Fruit fly (Drosophila melanogaster) whole organism, embryonic: ENCODE data around the gene Lamp1.

Source experiments
- ATbp ChIP-seq: fragments of 200-800 bp; sonication (Bioruptor generic); optimal IDR thresholded peaks from 2 replicates; lab custom pipeline; 2017; ENCODE audit warnings: missing biosample characterization, mild to moderate bottlenecking, missing genetic modification characterization, missing genetic modification reagents
- CG10209 ChIP-seq: fragments of 200-800 bp; sonication (Bioruptor generic); optimal IDR thresholded peaks from 3 replicates; lab custom pipeline; 2017; ENCODE audit warnings: missing biosample characterization, mild to moderate bottlenecking, missing genetic modification characterization, missing genetic modification reagents
- CG10274 ChIP-seq: fragments of 200-800 bp; sonication (Bioruptor generic); optimal IDR thresholded peaks from 3 replicates; lab custom pipeline; 2017; ENCODE audit warnings: missing biosample characterization, mild to moderate bottlenecking, missing genetic modification characterization
- CG10366 ChIP-seq: fragments of 200-800 bp; sonication (Bioruptor generic); IDR thresholded peaks from 2 replicates; pipeline ENCODE4 v1.3.6; 2022; ENCODE audit warnings: missing biosample characterization, missing genetic modification characterization
- CG11723 ChIP-seq: fragments of 200-800 bp; sonication (Bioruptor generic); optimal IDR thresholded peaks from 2 replicates; lab custom pipeline; 2017; ENCODE audit warnings: missing biosample characterization, mild to moderate bottlenecking, missing genetic modification characterization
- CG12071 ChIP-seq: fragments of 200-800 bp; sonication (Bioruptor generic); optimal IDR thresholded peaks from 3 replicates; lab custom pipeline; 2018; ENCODE audit warnings: missing biosample characterization, mild to moderate bottlenecking, missing genetic modification characterization
- CG12391 ChIP-seq: fragments of 200-800 bp; sonication (Bioruptor generic); optimal IDR thresholded peaks from 3 replicates; lab custom pipeline; 2018; ENCODE audit warnings: missing biosample characterization, mild to moderate bottlenecking, missing genetic modification characterization, moderate library complexity
- CG12659 ChIP-seq: fragments of 200-800 bp; sonication (Bioruptor generic); optimal IDR thresholded peaks from 3 replicates; lab custom pipeline; 2017; ENCODE audit warnings: mild to moderate bottlenecking, missing biosample characterization, missing genetic modification reagents, missing genetic modification characterization
- CG15479 ChIP-seq: fragments of 200-800 bp; sonication (Bioruptor generic); optimal IDR thresholded peaks from 3 replicates; lab custom pipeline; 2019; ENCODE audit warnings: missing biosample characterization, mild to moderate bottlenecking, missing genetic modification characterization, moderate library complexity
- CG15696 ChIP-seq: fragments of 200-800 bp; sonication (Bioruptor generic); optimal IDR thresholded peaks from 2 replicates; lab custom pipeline; 2019; ENCODE audit warnings: missing biosample characterization, mild to moderate bottlenecking, missing genetic modification characterization, moderate library complexity
- CG17568 ChIP-seq: fragments of 200-800 bp; sonication (Bioruptor generic); optimal IDR thresholded peaks from 2 replicates; lab custom pipeline; 2018; ENCODE audit warnings: missing biosample characterization, mild to moderate bottlenecking, missing genetic modification characterization, moderate library complexity
- CG18262 ChIP-seq: fragments of 200-800 bp; optimal IDR thresholded peaks from 3 replicates; lab custom pipeline; 2019; ENCODE audit warnings: missing biosample characterization, mild to moderate bottlenecking, missing genetic modification characterization, moderate library complexity
- CG30020 ChIP-seq: fragments of 200-800 bp; optimal IDR thresholded peaks from 2 replicates; lab custom pipeline; 2019; ENCODE audit warnings: missing biosample characterization, mild to moderate bottlenecking, missing genetic modification characterization, moderate library complexity
- CG3065 ChIP-seq: fragments of 200-800 bp; sonication (Bioruptor generic); optimal IDR thresholded peaks from 2 replicates; lab custom pipeline; 2016; ENCODE audit warnings: missing biosample characterization, missing genetic modification characterization
- CG31441 ChIP-seq: fragments of 200-800 bp; sonication (Bioruptor generic); IDR thresholded peaks from 2 replicates; pipeline ENCODE4 v1.3.6; 2022; ENCODE audit warnings: missing biosample characterization, missing genetic modification characterization
- CG33557 ChIP-seq: fragments of 200-800 bp; sonication (Bioruptor generic); optimal IDR thresholded peaks from 2 replicates; lab custom pipeline; 2019; ENCODE audit warnings: missing biosample characterization, mild to moderate bottlenecking, missing genetic modification characterization, moderate library complexity
- CG4820 ChIP-seq: fragments of 200-800 bp; sonication (Bioruptor generic); optimal IDR thresholded peaks from 3 replicates; lab custom pipeline; 2016; ENCODE audit warnings: missing biosample characterization, missing genetic modification characterization
- CG5245 ChIP-seq: fragments of 200-800 bp; sonication (Bioruptor generic); optimal IDR thresholded peaks from 3 replicates; lab custom pipeline; 2016; ENCODE audit warnings: missing biosample characterization, missing genetic modification characterization
- CG8290 ChIP-seq, 3 experiments: fragments of 200-800 bp; sonication (Bioruptor generic); optimal IDR thresholded peaks; 2 replicates each; lab custom pipeline; 2016 to 2019; ENCODE audit warnings: missing biosample characterization in 3 of 3, missing genetic modification characterization in 3 of 3, mild to moderate bottlenecking in 2 of 3, moderate library complexity in 1 of 3
- Dad ChIP-seq: fragments of 200-800 bp; sonication (Bioruptor generic); optimal IDR thresholded peaks from 3 replicates; lab custom pipeline; 2016; ENCODE audit warnings: missing biosample characterization, missing genetic modification characterization
- Drgx ChIP-seq: fragments of 200-800 bp; sonication (Bioruptor generic); IDR thresholded peaks from 2 replicates; pipeline ENCODE4 v1.3.6; 2022; ENCODE audit warnings: missing biosample characterization, missing genetic modification characterization
- Ets65A ChIP-seq: fragments of 200-800 bp; sonication (Bioruptor generic); peaks from one replicate; lab custom pipeline; 2016; ENCODE audit warnings: missing biosample characterization, missing genetic modification characterization
- GATAe ChIP-seq: fragments of 200-800 bp; sonication (Bioruptor generic); conservative IDR thresholded peaks from 2 replicates; pipeline ENCODE4 v1.3.6; 2022; ENCODE audit warnings: missing biosample characterization, missing genetic modification characterization
- Gug ChIP-seq: fragments of 200-800 bp; sonication (Bioruptor generic); IDR thresholded peaks from 4 replicates; pipeline ENCODE4 v1.3.6; 2022; ENCODE audit warnings: missing biosample characterization, missing genetic modification characterization
- Hr3 ChIP-seq: fragments of 200-800 bp; sonication (Bioruptor generic); optimal IDR thresholded peaks from 3 replicates; lab custom pipeline; 2016; ENCODE audit warnings: missing biosample characterization, missing genetic modification characterization
- Hr78 ChIP-seq, 2 experiments: fragments of 200-800 bp in 1 of 2; fragments of >200 bp in 1 of 2; sonication (Bioruptor generic) in 1 of 2; optimal IDR thresholded peaks; 2 replicates each; lab custom pipeline; 2017 to 2019; ENCODE audit warnings: missing biosample characterization in 2 of 2, missing genetic modification characterization in 2 of 2, mild to moderate bottlenecking in 1 of 2, moderate library complexity in 1 of 2
- NC2β ChIP-seq: fragments of 200-800 bp; sonication (Bioruptor generic); optimal IDR thresholded peaks from 2 replicates; lab custom pipeline; 2016; ENCODE audit warnings: missing biosample characterization, missing genetic modification characterization
- Nf-YA ChIP-seq: fragments of 200-800 bp; sonication (Bioruptor generic); IDR thresholded peaks from 2 replicates; pipeline ENCODE4 v1.3.6; 2022; ENCODE audit warnings: missing biosample characterization, missing genetic modification characterization
- NfI ChIP-seq: fragments of 200-800 bp; sonication (Bioruptor generic); optimal IDR thresholded peaks from 3 replicates; lab custom pipeline; 2018; ENCODE audit warnings: missing biosample characterization, mild to moderate bottlenecking, missing genetic modification characterization, moderate library complexity
- Oli ChIP-seq: fragments of 200-800 bp; sonication (Bioruptor generic); optimal IDR thresholded peaks from 2 replicates; lab custom pipeline; 2018; ENCODE audit warnings: missing biosample characterization, mild to moderate bottlenecking, missing genetic modification characterization, moderate library complexity
- PHDP ChIP-seq: fragments of 200-800 bp; sonication (Bioruptor generic); optimal IDR thresholded peaks from 3 replicates; lab custom pipeline; 2018; ENCODE audit warnings: missing biosample characterization, mild to moderate bottlenecking, missing genetic modification characterization, moderate library complexity
- Rfx ChIP-seq: fragments of 200-800 bp; sonication (Bioruptor generic); IDR thresholded peaks from 2 replicates; pipeline ENCODE4 v1.3.6; 2022; ENCODE audit warnings: missing biosample characterization, missing genetic modification characterization
- Side ChIP-seq: fragments of 200-800 bp; sonication (Bioruptor generic); optimal IDR thresholded peaks from 2 replicates; lab custom pipeline; 2016; ENCODE audit warnings: missing biosample characterization, missing genetic modification characterization
- Sry-β ChIP-seq: fragments of 200-800 bp; sonication (Bioruptor generic); optimal IDR thresholded peaks from 2 replicates; lab custom pipeline; 2018; ENCODE audit warnings: missing biosample characterization, mild to moderate bottlenecking, missing genetic modification characterization, moderate library complexity
- Taf1 ChIP-seq: fragments of 200-800 bp; sonication (Bioruptor generic); IDR thresholded peaks from 2 replicates; pipeline ENCODE4 v1.3.6; 2022; ENCODE audit warnings: missing biosample characterization, missing genetic modification characterization
- btn ChIP-seq: fragments of 200-800 bp; sonication (Bioruptor generic); optimal IDR thresholded peaks from 2 replicates; lab custom pipeline; 2016; ENCODE audit warnings: missing biosample characterization, missing genetic modification characterization
- ewg ChIP-seq: fragments of 200-800 bp; sonication (Bioruptor generic); optimal IDR thresholded peaks from 3 replicates; lab custom pipeline; 2017; ENCODE audit warnings: mild to moderate bottlenecking, missing biosample characterization, missing genetic modification reagents, missing genetic modification characterization
- fd3F ChIP-seq: fragments of 200-800 bp; sonication (Bioruptor generic); optimal IDR thresholded peaks from 2 replicates; lab custom pipeline; 2018; ENCODE audit warnings: missing biosample characterization, mild to moderate bottlenecking, missing genetic modification characterization, moderate library complexity
- fru ChIP-seq: fragments of >200 bp; optimal IDR thresholded peaks from 2 replicates; lab custom pipeline; 2017
- gem ChIP-seq: fragments of 200-800 bp; sonication (Bioruptor generic); optimal IDR thresholded peaks from 2 replicates; lab custom pipeline; 2019; ENCODE audit warnings: missing biosample characterization, mild to moderate bottlenecking, missing genetic modification characterization, moderate library complexity
- gro ChIP-seq: fragments of 200-800 bp; sonication (Bioruptor generic); optimal IDR thresholded peaks from 2 replicates; lab custom pipeline; 2016; ENCODE audit warnings: missing biosample characterization, missing genetic modification characterization
- gsb-n ChIP-seq: fragments of 200-800 bp; sonication (Bioruptor generic); optimal IDR thresholded peaks from 3 replicates; lab custom pipeline; 2018; ENCODE audit warnings: missing biosample characterization, mild to moderate bottlenecking, missing genetic modification characterization
- gt ChIP-seq: fragments of 200-800 bp; sonication (Bioruptor generic); IDR thresholded peaks from 2 replicates; pipeline ENCODE4 v1.3.6; 2022; ENCODE audit warnings: missing biosample characterization, missing genetic modification characterization
- nerfin-1 ChIP-seq: fragments of 200-800 bp; sonication (Bioruptor generic); optimal IDR thresholded peaks from 3 replicates; lab custom pipeline; 2019; ENCODE audit warnings: missing biosample characterization, mild to moderate bottlenecking, missing genetic modification characterization, moderate library complexity
- psq ChIP-seq: fragments of 200-800 bp; sonication (Bioruptor generic); optimal IDR thresholded peaks from 2 replicates; lab custom pipeline; 2017; ENCODE audit warnings: missing biosample characterization, missing genetic modification characterization
- salm ChIP-seq: fragments of 200-800 bp; sonication (Bioruptor generic); optimal IDR thresholded peaks from 2 replicates; lab custom pipeline; 2018; ENCODE audit warnings: missing biosample characterization, mild to moderate bottlenecking, missing genetic modification characterization
- sisA ChIP-seq: fragments of 200-800 bp; sonication (Bioruptor generic); IDR thresholded peaks from 2 replicates; pipeline ENCODE4 v1.3.6; 2022; ENCODE audit warnings: missing biosample characterization, missing genetic modification characterization
- tgo ChIP-seq: fragments of 200-800 bp; sonication (Bioruptor generic); IDR thresholded peaks from 3 replicates; pipeline ENCODE4 v1.3.6; 2022; ENCODE audit warnings: missing biosample characterization, missing genetic modification characterization

Gene Lamp1

DNA sequence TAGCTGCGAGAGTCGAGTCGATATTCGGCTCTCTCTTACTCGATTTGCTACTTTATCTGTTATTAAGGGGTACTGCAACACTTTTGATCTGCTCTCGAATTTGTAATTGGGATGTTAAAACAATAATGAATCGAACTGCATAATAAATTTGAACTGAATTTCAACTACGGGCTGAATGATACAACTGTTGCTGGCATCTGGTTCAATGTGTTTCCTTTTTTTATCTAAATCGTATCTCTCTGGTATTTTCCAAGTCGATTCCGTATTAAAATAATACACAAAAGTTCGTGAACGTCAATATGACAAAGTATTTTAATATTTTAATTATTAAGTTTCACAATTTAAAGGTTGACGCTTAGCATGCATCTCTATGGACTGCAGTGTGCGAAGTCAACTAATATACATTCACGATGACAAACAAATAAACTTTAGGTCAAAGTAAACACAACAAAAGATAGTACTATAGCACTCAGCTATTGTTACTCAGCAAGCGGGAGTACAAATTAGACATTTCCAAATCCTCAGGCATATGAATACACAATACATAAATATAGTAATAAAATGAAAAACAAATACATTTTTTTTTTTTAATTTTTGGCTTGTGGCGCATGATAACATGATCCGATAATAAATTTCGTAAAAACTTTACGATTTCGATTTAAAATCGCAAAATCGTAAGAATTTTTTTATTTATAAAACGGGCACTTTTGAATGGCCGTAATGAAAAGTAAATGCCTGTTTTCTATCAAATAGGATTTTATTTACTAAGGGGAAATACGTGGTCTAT lies 50.7 kb downstream of the Lamp1 start, which contains the start of gene CG2201 (continued):
- peak; percentile 34 for TF ChIP-seq CG5245 (GFP tag; lab: Kevin White, UChicago)
- TF ChIP-seq nerfin-1 (tag; lab: Kevin White, UChicago) = peak; percentile 37
- no peak for TF ChIP-seq fru (lab: Kevin White, UChicago)
- TF ChIP-seq CG15479 (GFP tag; lab: Kevin White, UChicago) = no peak
- peak; percentile 61 for TF ChIP-seq CG10209
- peak; percentile 74 for TF ChIP-seq ATbp (GFP tag; lab: Kevin White, UChicago)
- no peak for TF ChIP-seq Taf1 (GFP tag; lab: Robert Waterston, UW)
- TF ChIP-seq sisA (GFP tag; lab: Robert Waterston, UW) = no peak; the same call in 1 of the 2 replicates
- TF ChIP-seq Oli = peak; percentile 59
- no peak for TF ChIP-seq NC2β (GFP tag; lab: Kevin White, UChicago)
- TF ChIP-seq CG30020 (tag; lab: Kevin White, UChicago) = no peak
- peak; percentile 27 for TF ChIP-seq Sry-β (GFP tag; lab: Kevin White, UChicago)
- no peak for TF ChIP-seq GATAe
- 0 out of 2 replicates have a peak, but pooled peaks have one; percentile 22 for TF ChIP-seq Drgx (GFP tag; lab: Robert Waterston, UW)
- peak; percentile 43; the same call in 1 of the 2 replicates for TF ChIP-seq CG10366 (GFP tag; lab: Robert Waterston, UW)
- peak; percentile 49 for TF ChIP-seq ewg
- TF ChIP-seq Dad (GFP tag; lab: Kevin White, UChicago) = no peak
- peak; percentile 62 for TF ChIP-seq PHDP (tag; lab: Kevin White, UChicago)
- TF ChIP-seq Hr3 (GFP tag; lab: Kevin White, UChicago) = peak; percentile 40
- TF ChIP-seq psq (GFP tag; lab: Kevin White, UChicago) = peak; percentile 37
- TF ChIP-seq CG12071 (GFP tag; lab: Kevin White, UChicago) = peak; percentile 43
- peak; percentile 58; the same call in 1 of the 2 replicates for TF ChIP-seq Nf-YA
- TF ChIP-seq CG4820 = no peak
- peak; percentile 8 for TF ChIP-seq fd3F (GFP tag; lab: Kevin White, UChicago)
- TF ChIP-seq Rfx = peak; percentile 39; the same call in 1 of the 2 replicates
- peak; percentile 9 for TF ChIP-seq CG15696 (tag; lab: Kevin White, UChicago)
- TF ChIP-seq Ets65A (GFP tag; lab: Kevin White, UChicago) = no peak
- TF ChIP-seq CG11723 (GFP tag; lab: Kevin White, UChicago) = peak; percentile 8
- no peak for TF ChIP-seq CG3065 (GFP tag; lab: Kevin White, UChicago)
- no peak for TF ChIP-seq gt
- TF ChIP-seq CG31441 (GFP tag; lab: Robert Waterston, UW) = peak; percentile 30
- no peak for TF ChIP-seq CG10274 (GFP tag; lab: Kevin White, UChicago)
- peak; percentile 26 for TF ChIP-seq NfI (GFP tag; lab: Kevin White, UChicago)
- TF ChIP-seq CG17568 (GFP tag; lab: Kevin White, UChicago) = peak; percentile 58
- peak; percentile 47; the same call in 2 of the 3 replicates for TF ChIP-seq tgo
- TF ChIP-seq CG12659 (GFP tag; lab: Kevin White, UChicago) = peak; percentile 70
- TF ChIP-seq Side (GFP tag; lab: Kevin White, UChicago) = no peak
- TF ChIP-seq btn (GFP tag; lab: Kevin White, UChicago) = no peak
- TF ChIP-seq salm (tag; lab: Kevin White, UChicago) = peak; percentile 19
- TF ChIP-seq gsb-n = peak; percentile 53
- peak; percentile 32 for TF ChIP-seq CG8290 (GFP tag; optimal IDR thresholded peaks at IDR 0.05; lab: Kevin White, UChicago)
- TF ChIP-seq CG8290 (tag; optimal IDR thresholded peaks at IDR 0.05; lab: Kevin White, UChicago) = peak in 1 of 2 experiments; percentile 68
- peak in 1 of 2 experiments; percentile 84 for TF ChIP-seq Hr78 (GFP tag; optimal IDR thresholded peaks at IDR 0.05; lab: Kevin White, UChicago)
- TF ChIP-seq CG12391 = peak; percentile 44
- peak; percentile 69 for TF ChIP-seq gem (tag; lab: Kevin White, UChicago)
- TF ChIP-seq gro (GFP tag; lab: Kevin White, UChicago) = no peak
- peak; percentile 10 for TF ChIP-seq CG33557 (GFP tag; lab: Kevin White, UChicago)
- TF ChIP-seq CG18262 (tag; lab: Kevin White, UChicago) = peak; percentile 42
- peak; percentile 35; the same call in 2 of the 4 replicates for TF ChIP-seq Gug (GFP tag; lab: Robert Waterston, UW)
